Worm (Caenorhabditis elegans): ENCODE measurements around the gene kcc-1.

- TF ChIP-seq nhr-102 (tag; optimal IDR thresholded peaks at IDR 0.05), result no peak
- TF ChIP-seq nhr-76 (tag; optimal IDR thresholded peaks at IDR 0.05), result no peak
These were observed 21.5 kb upstream of the kcc-1 start, which contains the start of gene clec-179 for ce11 chrIV:7184597-7184996.

All from whole organism, L4 larva.